Worm (Caenorhabditis elegans) whole organism, L4/young adult: ENCODE measurements around the gene srab-9.

ENCODE experiments used
- W03F9.2 ChIP-seq: fragments of 150-350 bp; optimal IDR thresholded peaks from 2 replicates; lab custom pipeline; 2014; ENCODE audit warnings: missing biosample characterization, missing genetic modification characterization
- dao-5 ChIP-seq: sonication (generic microtip); optimal IDR thresholded peaks from 2 replicates; lab custom pipeline; 2016; ENCODE audit warnings: missing genotype, missing genetic modification characterization, moderate library complexity, missing compliant biosample characterization
- him-1 ChIP-seq: sonication (generic microtip); optimal IDR thresholded peaks from 2 replicates; lab custom pipeline; 2016; ENCODE audit warnings: missing genotype, missing genetic modification reagents, missing genetic modification characterization, missing compliant biosample characterization

- TF ChIP-seq dao-5 (tag; lab: Kevin White, UChicago) (no peak), W03F9.2 (tag; lab: Kevin White, UChicago) (no peak), him-1 (no peak)
Measured at ce11 chrV:3146932-3147331, 5.8 kb upstream of the srab-9 start, which contains the start of gene srab-11.
